Fruit fly (Drosophila melanogaster): ENCODE data around the gene CG45122.

CG45122 gene

dm6 chr3R:13015402-13015801, 28.6 kb upstream of the CG45122 start:
- TF ChIP-seq Sox14 (GFP tag; optimal IDR thresholded peaks at IDR 0.05) (peak; percentile 3), topi (GFP tag; optimal IDR thresholded peaks at IDR 0.05) (no peak), Blimp-1 (GFP tag; optimal IDR thresholded peaks at IDR 0.05) (peak; percentile 84), CG6854 (GFP tag; optimal IDR thresholded peaks at IDR 0.05) (peak; percentile 4), eg (GFP tag; IDR thresholded peaks at IDR 0.05) (0 out of 3 replicates have a peak, but pooled peaks have one; percentile 23), Gug (GFP tag; IDR thresholded peaks at IDR 0.05) (no peak), Eip75B (GFP tag; optimal IDR thresholded peaks at IDR 0.05) (no peak)

- TF ChIP-seq Eip78C (GFP tag) (peak; percentile 84), ss (GFP tag; optimal IDR thresholded peaks at IDR 0.05) (peak; percentile 51 to 70), OdsH (GFP tag; optimal IDR thresholded peaks at IDR 0.05) (peak; percentile 6), CG1621 (tag; optimal IDR thresholded peaks at IDR 0.05) (peak; percentile 4), Blimp-1 (GFP tag; optimal IDR thresholded peaks at IDR 0.05) (peak; percentile 32), CG8119 (GFP tag; IDR thresholded peaks at IDR 0.05) (peak; percentile 40; the same call in 2 of the 3 replicates), CG6163 (GFP tag; IDR thresholded peaks at IDR 0.05) (peak; percentile 50; the same call in 1 of the 3 replicates), salr (GFP tag; optimal IDR thresholded peaks at IDR 0.05) (no peak), eg (GFP tag; IDR thresholded peaks at IDR 0.05) (0 out of 3 replicates have a peak, but pooled peaks have one; percentile 5), CG32006 (GFP tag; optimal IDR thresholded peaks at IDR 0.05) (peak; percentile 22), Eip93F (GFP tag; optimal IDR thresholded peaks at IDR 0.05) (peak; percentile 18), Ets96B (tag; optimal IDR thresholded peaks at IDR 0.05) (peak; percentile 14), CG9139 (GFP tag; optimal IDR thresholded peaks at IDR 0.05) (peak; percentile 23), lz (GFP tag; optimal IDR thresholded peaks at IDR 0.05) (no peak), esn (GFP tag; optimal IDR thresholded peaks at IDR 0.05) (peak; percentile 11), CG6808 (GFP tag; optimal IDR thresholded peaks at IDR 0.05) (peak; percentile 42), CG15336 (GFP tag; IDR thresholded peaks at IDR 0.05) (peak; percentile 24; the same call in 1 of the 2 replicates), Ets21C (GFP tag; optimal IDR thresholded peaks at IDR 0.05) (no peak), CG16779 (tag; optimal IDR thresholded peaks at IDR 0.05) (peak; percentile 46), Smox (GFP tag; optimal IDR thresholded peaks at IDR 0.05) (no peak), net (GFP tag; optimal IDR thresholded peaks at IDR 0.05) (peak; percentile 19), Lpt (GFP tag; optimal IDR thresholded peaks at IDR 0.05) (peak; percentile 60), topi (GFP tag; optimal IDR thresholded peaks at IDR 0.05) (peak; percentile 22), cyc (GFP tag; optimal IDR thresholded peaks at IDR 0.05) (peak; percentile 4), vri (GFP tag; optimal IDR thresholded peaks at IDR 0.05) (peak; percentile 72), CG10631 (GFP tag; optimal IDR thresholded peaks at IDR 0.05) (peak; percentile 74), dsx (GFP tag; optimal IDR thresholded peaks at IDR 0.05; ENCODE audit: poor library complexity, severe bottlenecking) (peak; percentile 61), fkh (GFP tag; optimal IDR thresholded peaks at IDR 0.05) (peak; percentile 21), spab (GFP tag; optimal IDR thresholded peaks at IDR 0.05) (peak; percentile 47), CG6276 (GFP tag; optimal IDR thresholded peaks at IDR 0.05) (peak; percentile 57), Sox15 (GFP tag; optimal IDR thresholded peaks at IDR 0.05) (no peak), CG7368 (GFP tag; optimal IDR thresholded peaks at IDR 0.05) (no peak), fd59A (GFP tag; optimal IDR thresholded peaks at IDR 0.05) (no peak), Eip75B (GFP tag; optimal IDR thresholded peaks at IDR 0.05) (peak; percentile 17)
Measured at dm6 chr3R:13015811-13016766, 27.9 kb upstream of the CG45122 start.
